Worm (Caenorhabditis elegans): ENCODE measurements around the gene F35F10.5.

Gene F35F10.5

DNA sequence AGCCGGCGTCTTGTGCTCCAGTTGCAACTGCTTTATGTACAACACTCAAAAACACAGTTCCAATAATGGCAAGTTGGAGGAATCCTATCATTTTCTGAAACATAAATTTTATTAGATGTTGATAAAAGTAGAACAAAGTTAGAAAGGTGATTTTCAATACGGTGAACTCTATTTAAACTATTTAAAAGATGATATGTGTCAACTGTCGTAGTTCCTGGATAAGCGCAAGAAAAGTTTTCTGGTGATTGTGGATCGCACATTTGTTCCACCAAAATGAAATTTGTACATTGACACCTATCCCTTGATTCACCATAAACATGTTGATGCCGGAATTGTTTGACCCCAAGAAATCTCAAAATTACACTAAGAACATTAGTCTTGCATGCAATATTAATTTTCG, 47.3 kb downstream of the F35F10.5 start, which contains the start of gene C17B7.9:
Gene C17B7.9, minus strand, starts transcription at position 101 of the 400 bp plus-strand sequence.
- TF ChIP-seq ztf-29 (GFP tag; IDR thresholded peaks at IDR 0.05): no peak
- no peak for TF ChIP-seq tab-1 (GFP tag; IDR thresholded peaks at IDR 0.05)
- no peak for TF ChIP-seq klf-2 (GFP tag; conservative IDR thresholded peaks at IDR 0.05)
- TF ChIP-seq flt-1 (GFP tag; IDR thresholded peaks at IDR 0.05): no peak
- TF ChIP-seq med-1 (GFP tag; optimal IDR thresholded peaks at IDR 0.05; ENCODE audit: insufficient read depth): no peak
- TF ChIP-seq ztf-23 (GFP tag; IDR thresholded peaks at IDR 0.05): no peak
- no peak for TF ChIP-seq T22C8.4 (GFP tag; IDR thresholded peaks at IDR 0.05)
- no peak for TF ChIP-seq cog-1 (tag; optimal IDR thresholded peaks at IDR 0.05)
- no peak for TF ChIP-seq ref-1 (GFP tag; conservative IDR thresholded peaks at IDR 0.05)

DNA sequence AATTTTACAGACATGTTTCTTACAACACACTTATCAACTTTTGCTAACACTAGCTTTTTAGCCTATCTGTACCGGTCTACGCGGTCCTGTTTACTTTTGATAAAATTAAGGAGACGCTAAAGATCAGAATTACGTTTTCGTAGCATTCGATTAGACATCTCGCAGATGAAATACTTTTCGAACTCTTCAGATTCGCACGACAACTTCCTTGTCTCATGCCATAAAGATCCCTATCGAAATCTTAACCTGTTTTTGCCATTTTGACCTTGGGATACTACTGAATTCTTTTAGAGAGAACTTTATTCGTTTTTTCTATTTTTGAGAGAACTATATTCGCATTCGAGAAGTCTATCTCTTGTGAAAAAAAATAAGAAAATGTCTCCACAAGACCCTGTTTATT, 48.6 kb downstream of the F35F10.5 start, which contains the start of gene C17B7.5:
Gene C17B7.5, plus strand, starts transcription at position 301 of the 400 bp plus-strand sequence.
- no peak for TF ChIP-seq ref-1 (GFP tag; conservative IDR thresholded peaks at IDR 0.05)
- TF ChIP-seq T22C8.4 (GFP tag; IDR thresholded peaks at IDR 0.05): no peak
- no peak for TF ChIP-seq cog-1 (tag; optimal IDR thresholded peaks at IDR 0.05)
- TF ChIP-seq tab-1 (GFP tag; IDR thresholded peaks at IDR 0.05): no peak
- TF ChIP-seq klf-2 (GFP tag; conservative IDR thresholded peaks at IDR 0.05): no peak
- no peak for TF ChIP-seq med-1 (GFP tag; optimal IDR thresholded peaks at IDR 0.05; ENCODE audit: insufficient read depth)
- no peak for TF ChIP-seq ztf-23 (GFP tag; IDR thresholded peaks at IDR 0.05)
- no peak for TF ChIP-seq flt-1 (GFP tag; IDR thresholded peaks at IDR 0.05)
- TF ChIP-seq ztf-29 (GFP tag; IDR thresholded peaks at IDR 0.05): no peak

Measured in whole organism, midembryonic.